Worm (Caenorhabditis elegans) whole organism, L3 larva: ENCODE results near the gene skn-1.

ENCODE experiments used
- egl-27 ChIP-seq: sonication (generic microtip); optimal IDR thresholded peaks from 4 replicates; lab custom pipeline; 2017; ENCODE audit warnings: missing biosample characterization, missing genetic modification reagents, missing genetic modification characterization
- elt-1 ChIP-seq: fragments of 150-350 bp; optimal IDR thresholded peaks from 2 replicates; lab custom pipeline; 2014; ENCODE audit warnings: missing biosample characterization, missing genetic modification characterization
- fkh-10 ChIP-seq: sonication (generic microtip); optimal IDR thresholded peaks from 2 replicates; lab custom pipeline; 2017; ENCODE audit warnings: missing biosample characterization, missing genetic modification reagents, missing genetic modification characterization
- fos-1 ChIP-seq: fragments of 150-350 bp; optimal IDR thresholded peaks from 2 replicates; lab custom pipeline; 2014; ENCODE audit warnings: missing biosample characterization, missing genetic modification characterization
- lin-39 ChIP-seq: fragments of 150-350 bp; optimal IDR thresholded peaks from 2 replicates; lab custom pipeline; 2018; ENCODE audit warnings: missing biosample characterization, missing genetic modification reagents, missing genetic modification characterization
- nfya-1 ChIP-seq: sonication (generic microtip); optimal IDR thresholded peaks from 2 replicates; lab custom pipeline; 2017; ENCODE audit warnings: missing genetic modification characterization, mild to moderate bottlenecking, missing compliant biosample characterization, antibody characterized with exemption, moderate library complexity; ENCODE audit not compliant: insufficient read depth
- nhr-11 ChIP-seq: fragments of 150-350 bp; optimal IDR thresholded peaks from 2 replicates; lab custom pipeline; 2014; ENCODE audit warnings: missing biosample characterization, missing genetic modification characterization

ce11 chrIV:5627056-5627455, 33.1 kb downstream of the skn-1 start, which contains the start of gene srsx-14:
- no peak for TF ChIP-seq fos-1 (tag; lab: Kevin White, UChicago)
- TF ChIP-seq egl-27, result no peak
- no peak for TF ChIP-seq nfya-1 (tag; lab: Kevin White, UChicago)
- TF ChIP-seq fkh-10 (GFP tag; lab: Kevin White, UChicago), result no peak
- no peak for TF ChIP-seq lin-39 (tag; lab: Kevin White, UChicago)
- no peak for TF ChIP-seq nhr-11 (tag; lab: Kevin White, UChicago)
- no peak for TF ChIP-seq elt-1 (tag; lab: Kevin White, UChicago)
